Fruit fly (Drosophila melanogaster) whole organism, adult: ENCODE measurements around the gene sov.

Experiments
- CG11617 ChIP-seq: fragments of 200-800 bp; sonication (Bioruptor generic); optimal IDR thresholded peaks from 2 replicates; lab custom pipeline; 2017; ENCODE audit warnings: mild to moderate bottlenecking, missing biosample characterization, missing genetic modification reagents, missing genetic modification characterization
- CG12768 ChIP-seq: fragments of 200-800 bp; sonication (Bioruptor generic); optimal IDR thresholded peaks from 2 replicates; lab custom pipeline; 2017; ENCODE audit warnings: missing biosample characterization, missing genetic modification characterization, mild to moderate bottlenecking, moderate library complexity, missing genetic modification reagents
- CG1620 ChIP-seq: fragments of 200-800 bp; sonication (Bioruptor generic); optimal IDR thresholded peaks from 2 replicates; lab custom pipeline; 2016; ENCODE audit warnings: missing biosample characterization, missing genetic modification characterization
- CG5204 ChIP-seq: fragments of 200-800 bp; sonication (Bioruptor generic); optimal IDR thresholded peaks from 2 replicates; lab custom pipeline; 2016; ENCODE audit warnings: missing biosample characterization, missing genetic modification characterization
- CG7101 ChIP-seq: fragments of 200-800 bp; sonication (Bioruptor generic); optimal IDR thresholded peaks from 2 replicates; lab custom pipeline; 2018; ENCODE audit warnings: missing biosample characterization, mild to moderate bottlenecking, missing genetic modification characterization, moderate library complexity
- Clk ChIP-seq: fragments of 200-800 bp; sonication (Bioruptor generic); optimal IDR thresholded peaks from 2 replicates; lab custom pipeline; 2017; ENCODE audit warnings: missing biosample characterization, missing genetic modification characterization
- Hr96 ChIP-seq: fragments of 200-800 bp; sonication (Bioruptor generic); optimal IDR thresholded peaks from 2 replicates; lab custom pipeline; 2016; ENCODE audit warnings: missing biosample characterization, missing genetic modification characterization
- Mnt ChIP-seq: fragments of 200-800 bp; sonication (Bioruptor generic); optimal IDR thresholded peaks from 2 replicates; lab custom pipeline; 2016; ENCODE audit warnings: missing biosample characterization, mild to moderate bottlenecking, missing genetic modification characterization
- bab1 ChIP-seq: fragments of 200-800 bp; sonication (Bioruptor generic); optimal IDR thresholded peaks from 3 replicates; lab custom pipeline; 2019; ENCODE audit warnings: missing biosample characterization, mild to moderate bottlenecking, missing genetic modification characterization, moderate library complexity
- cic ChIP-seq: fragments of 200-800 bp; sonication (Bioruptor generic); optimal IDR thresholded peaks from 2 replicates; lab custom pipeline; 2017; ENCODE audit warnings: missing biosample characterization, mild to moderate bottlenecking, missing genetic modification characterization, moderate library complexity
- cnc ChIP-seq, 2 experiments: fragments of >200 bp; optimal IDR thresholded peaks; 2 replicates each; lab custom pipeline; 2017
- kay ChIP-seq: fragments of 200-800 bp; sonication (Bioruptor generic); peaks from one replicate; lab custom pipeline; 2016; ENCODE audit warnings: missing biosample characterization, missing genetic modification characterization, borderline replicate concordance
- pad ChIP-seq: fragments of 200-800 bp; sonication (Bioruptor generic); optimal IDR thresholded peaks from 3 replicates; lab custom pipeline; 2017; ENCODE audit warnings: missing biosample characterization, missing genetic modification characterization, mild to moderate bottlenecking, moderate library complexity, missing genetic modification reagents
- tj ChIP-seq: fragments of 200-800 bp; sonication (Bioruptor generic); optimal IDR thresholded peaks from 3 replicates; lab custom pipeline; 2017; ENCODE audit warnings: missing biosample characterization, mild to moderate bottlenecking, missing genetic modification characterization, moderate library complexity

- TF ChIP-seq CG1620 (no peak), CG11617 (GFP tag; lab: Kevin White, UChicago) (no peak), kay (GFP tag; lab: Kevin White, UChicago) (no peak), cnc (optimal IDR thresholded peaks at IDR 0.05; lab: Kevin White, UChicago) (no peak), CG12768 (GFP tag; lab: Kevin White, UChicago) (no peak), Hr96 (GFP tag; lab: Kevin White, UChicago) (no peak), CG5204 (GFP tag; lab: Kevin White, UChicago) (no peak), CG7101 (no peak), pad (GFP tag; lab: Kevin White, UChicago) (no peak), cic (GFP tag; lab: Kevin White, UChicago) (peak; percentile 52), Mnt (GFP tag; lab: Kevin White, UChicago) (no peak), tj (GFP tag; lab: Kevin White, UChicago) (no peak), Clk (GFP tag; lab: Kevin White, UChicago) (no peak), bab1 (no peak)
Measured at dm6 chrX:6708580-6709199, 47.4 kb upstream of the sov start.
